Fruit fly (Drosophila melanogaster): Measurements from ENCODE around the gene Rpn7.

Rpn7 gene

dm6 chr3R:22461673-22462585 is at the start of gene Rpn7, which contains the start of gene AP-2mu (continued):
- TF ChIP-seq Spps (tag; optimal IDR thresholded peaks at IDR 0.05): no peak
- no peak for TF ChIP-seq CG13424 (tag; optimal IDR thresholded peaks at IDR 0.05)
- no peak for TF ChIP-seq Neu2 (GFP tag; optimal IDR thresholded peaks at IDR 0.05; ENCODE audit: borderline replicate concordance)
- TF ChIP-seq CG1647 (GFP tag; optimal IDR thresholded peaks at IDR 0.05): no peak
- no peak for TF ChIP-seq unpg (GFP tag; optimal IDR thresholded peaks at IDR 0.05)
- TF ChIP-seq Nf-YC (tag; optimal IDR thresholded peaks at IDR 0.05): peak; percentile 9
- TF ChIP-seq lbe (GFP tag; optimal IDR thresholded peaks at IDR 0.05): no peak
- TF ChIP-seq Hr78 (GFP tag; optimal IDR thresholded peaks at IDR 0.05): no peak
- no peak for TF ChIP-seq CHES-1-like (GFP tag; optimal IDR thresholded peaks at IDR 0.05)
- TF ChIP-seq CG32772 (GFP tag; IDR thresholded peaks at IDR 0.05): no peak
- no peak for TF ChIP-seq dpn (GFP tag; optimal IDR thresholded peaks at IDR 0.05)
- TF ChIP-seq CG2116 (GFP tag; optimal IDR thresholded peaks at IDR 0.05): peak; percentile 54
- no peak for TF ChIP-seq ato (GFP tag; IDR thresholded peaks at IDR 0.05; ENCODE audit: partially characterized antibody)
- TF ChIP-seq dmrt11E (tag; optimal IDR thresholded peaks at IDR 0.05): no peak
- TF ChIP-seq pfk (GFP tag; optimal IDR thresholded peaks at IDR 0.05): no peak
- TF ChIP-seq hb (GFP tag; IDR thresholded peaks at IDR 0.05; ENCODE audit: partially characterized antibody): no peak
- peak; percentile 53 for TF ChIP-seq nmo (GFP tag; optimal IDR thresholded peaks at IDR 0.05)
- TF ChIP-seq Gsc (GFP tag; IDR thresholded peaks at IDR 0.05): no peak
- TF ChIP-seq CG13624 (GFP tag; optimal IDR thresholded peaks at IDR 0.05): no peak
- no peak for TF ChIP-seq ham (GFP tag; IDR thresholded peaks at IDR 0.05)
- no peak for TF ChIP-seq Hey (tag; optimal IDR thresholded peaks at IDR 0.05)
- no peak for TF ChIP-seq CG2875 (GFP tag; optimal IDR thresholded peaks at IDR 0.05)
- no peak for TF ChIP-seq CG4707 (GFP tag; optimal IDR thresholded peaks at IDR 0.05)
- TF ChIP-seq CG7271 (tag; optimal IDR thresholded peaks at IDR 0.05): no peak
- no peak for TF ChIP-seq CG16813 (GFP tag; IDR thresholded peaks at IDR 0.05; ENCODE audit: partially characterized antibody)
- no peak for TF ChIP-seq salm (tag; optimal IDR thresholded peaks at IDR 0.05)
- TF ChIP-seq CG10654 (GFP tag; optimal IDR thresholded peaks at IDR 0.05): peak; percentile 1
- no peak for TF ChIP-seq CG13296 (GFP tag; optimal IDR thresholded peaks at IDR 0.05)
- no peak for TF ChIP-seq Atf-2 (GFP tag; optimal IDR thresholded peaks at IDR 0.05)
- TF ChIP-seq fu2 (GFP tag; optimal IDR thresholded peaks at IDR 0.05): no peak
- TF ChIP-seq H2.0 (GFP tag; IDR thresholded peaks at IDR 0.05): no peak
- no peak for TF ChIP-seq ssp (GFP tag; IDR thresholded peaks at IDR 0.05)
- peak; percentile 54 for TF ChIP-seq CG30403 (GFP tag; optimal IDR thresholded peaks at IDR 0.05)
- TF ChIP-seq CG6765 (GFP tag; optimal IDR thresholded peaks at IDR 0.05): no peak
- no peak for TF ChIP-seq CG6175 (GFP tag; IDR thresholded peaks at IDR 0.05)
- no peak for TF ChIP-seq CG10209 (GFP tag; optimal IDR thresholded peaks at IDR 0.05)
- TF ChIP-seq Deaf1 (tag; optimal IDR thresholded peaks at IDR 0.05): no peak
- TF ChIP-seq Opbp (GFP tag; IDR thresholded peaks at IDR 0.05; ENCODE audit: partially characterized antibody): no peak
- TF ChIP-seq eyg (GFP tag; optimal IDR thresholded peaks at IDR 0.05): no peak
- TF ChIP-seq Bgb (GFP tag; IDR thresholded peaks at IDR 0.05; ENCODE audit: partially characterized antibody): no peak
- no peak for TF ChIP-seq CG18476 (GFP tag; optimal IDR thresholded peaks at IDR 0.05)
- no peak for TF ChIP-seq CG7786 (GFP tag; optimal IDR thresholded peaks at IDR 0.05)
- no peak for TF ChIP-seq nerfin-2 (GFP tag; IDR thresholded peaks at IDR 0.05; ENCODE audit: partially characterized antibody)
- no peak for TF ChIP-seq Antp (GFP tag; optimal IDR thresholded peaks at IDR 0.05)
- TF ChIP-seq CG7963 (GFP tag; IDR thresholded peaks at IDR 0.05; ENCODE audit: partially characterized antibody): no peak
- peak; percentile 19 for TF ChIP-seq ind (GFP tag; optimal IDR thresholded peaks at IDR 0.05)
- no peak for TF ChIP-seq jing (GFP tag; optimal IDR thresholded peaks at IDR 0.05)
- TF ChIP-seq Ravus (GFP tag; IDR thresholded peaks at IDR 0.05): no peak
